Fruit fly (Drosophila melanogaster) whole organism, embryonic: ENCODE data around the gene mRpL16.
A peak's percentile ranks its signal among the peaks of the same experiment; 100 is the strongest.

Source experiments
- Atf6 ChIP-seq: fragments of 200-800 bp; sonication (Bioruptor generic); IDR thresholded peaks from 2 replicates; pipeline ENCODE4 v1.3.6; 2022; ENCODE audit warnings: missing biosample characterization, missing genetic modification characterization
- B-H1 ChIP-seq: fragments of 200-800 bp; sonication (Bioruptor generic); IDR thresholded peaks from 3 replicates; pipeline ENCODE4 v1.3.6; 2022; ENCODE audit warnings: missing biosample characterization, missing genetic modification characterization
- BEAF-32 ChIP-seq: fragments of 200-800 bp; sonication (Bioruptor generic); optimal IDR thresholded peaks from 3 replicates; lab custom pipeline; 2017; ENCODE audit warnings: missing biosample characterization, missing genetic modification characterization, mild to moderate bottlenecking, moderate library complexity, missing genetic modification reagents
- Bdp1 ChIP-seq: fragments of 200-800 bp; sonication (Bioruptor generic); optimal IDR thresholded peaks from 3 replicates; lab custom pipeline; 2016; ENCODE audit warnings: missing biosample characterization, missing genetic modification characterization
- CG10565 ChIP-seq: fragments of 200-800 bp; sonication (Bioruptor generic); optimal IDR thresholded peaks from 3 replicates; lab custom pipeline; 2016; ENCODE audit warnings: missing biosample characterization, mild to moderate bottlenecking, missing genetic modification characterization
- CG13624 ChIP-seq: fragments of 200-800 bp; sonication (Bioruptor generic); optimal IDR thresholded peaks from 2 replicates; lab custom pipeline; 2016; ENCODE audit warnings: missing biosample characterization, missing genetic modification characterization
- CG15514 ChIP-seq: fragments of 200-800 bp; sonication (Bioruptor generic); optimal IDR thresholded peaks from 3 replicates; lab custom pipeline; 2017; ENCODE audit warnings: missing biosample characterization, missing genetic modification characterization, mild to moderate bottlenecking, moderate library complexity, missing genetic modification reagents
- CG17186 ChIP-seq: fragments of 200-800 bp; sonication (Bioruptor generic); optimal IDR thresholded peaks from 3 replicates; lab custom pipeline; 2017; ENCODE audit warnings: missing biosample characterization, missing genetic modification reagents, missing genetic modification characterization
- CG17612 ChIP-seq: fragments of 200-800 bp; sonication (Bioruptor generic); IDR thresholded peaks from 2 replicates; pipeline ENCODE4 v1.3.6; 2022; ENCODE audit warnings: missing biosample characterization, missing genetic modification characterization
- CG17912 ChIP-seq: fragments of 200-800 bp; sonication (Bioruptor generic); optimal IDR thresholded peaks from 2 replicates; lab custom pipeline; 2018; ENCODE audit warnings: missing biosample characterization, mild to moderate bottlenecking, missing genetic modification characterization
- CG1792 ChIP-seq: fragments of 200-800 bp; sonication (Bioruptor generic); optimal IDR thresholded peaks from 2 replicates; lab custom pipeline; 2016; ENCODE audit warnings: missing biosample characterization, missing genetic modification characterization
- CG18599 ChIP-seq: fragments of 200-800 bp; sonication (Bioruptor generic); optimal IDR thresholded peaks from 3 replicates; lab custom pipeline; 2017; ENCODE audit warnings: missing biosample characterization, missing genetic modification characterization, mild to moderate bottlenecking, moderate library complexity, missing genetic modification reagents
- CG18764 ChIP-seq: fragments of 200-800 bp; sonication (Bioruptor generic); optimal IDR thresholded peaks from 3 replicates; lab custom pipeline; 2016; ENCODE audit warnings: missing biosample characterization, missing genetic modification characterization
- CG30431 ChIP-seq: fragments of 200-800 bp; sonication (Bioruptor generic); optimal IDR thresholded peaks from 2 replicates; lab custom pipeline; 2017; ENCODE audit warnings: missing biosample characterization, missing genetic modification characterization
- CG3847 ChIP-seq: fragments of 200-800 bp; sonication (Bioruptor generic); IDR thresholded peaks from 2 replicates; pipeline ENCODE4 v1.3.6; 2022; ENCODE audit warnings: missing biosample characterization, missing genetic modification characterization
- CG3995 ChIP-seq: fragments of 200-800 bp; sonication (Bioruptor generic); optimal IDR thresholded peaks from 3 replicates; lab custom pipeline; 2016; ENCODE audit warnings: missing biosample characterization, missing genetic modification characterization
- CG4617 ChIP-seq: fragments of 200-800 bp; sonication (Bioruptor generic); optimal IDR thresholded peaks from 3 replicates; lab custom pipeline; 2016; ENCODE audit warnings: missing biosample characterization, missing genetic modification characterization, borderline replicate concordance
- CG5180 ChIP-seq: fragments of 200-800 bp; sonication (Bioruptor generic); optimal IDR thresholded peaks from 3 replicates; lab custom pipeline; 2017; ENCODE audit warnings: missing biosample characterization, missing genetic modification characterization, mild to moderate bottlenecking, moderate library complexity, missing genetic modification reagents
- CG7745 ChIP-seq: fragments of 200-800 bp; sonication (Bioruptor generic); optimal IDR thresholded peaks from 2 replicates; lab custom pipeline; 2018; ENCODE audit warnings: missing biosample characterization, mild to moderate bottlenecking, missing genetic modification characterization, moderate library complexity
- CG8765 ChIP-seq: fragments of 200-800 bp; sonication (Bioruptor generic); IDR thresholded peaks from 2 replicates; pipeline ENCODE4 v1.3.6; 2022; ENCODE audit warnings: missing biosample characterization, missing genetic modification characterization
- CG8924 ChIP-seq: fragments of 200-800 bp; optimal IDR thresholded peaks from 3 replicates; lab custom pipeline; 2019; ENCODE audit warnings: missing biosample characterization, mild to moderate bottlenecking, missing genetic modification characterization, moderate library complexity
- CG8944 ChIP-seq: fragments of 200-800 bp; sonication (Bioruptor generic); optimal IDR thresholded peaks from 3 replicates; lab custom pipeline; 2016; ENCODE audit warnings: missing biosample characterization, missing genetic modification characterization
- CG9727 ChIP-seq: fragments of 200-800 bp; sonication (Bioruptor generic); optimal IDR thresholded peaks from 3 replicates; lab custom pipeline; 2017; ENCODE audit warnings: missing biosample characterization, mild to moderate bottlenecking, missing genetic modification characterization
- CkIIα-i1 ChIP-seq: fragments of 200-800 bp; sonication (Bioruptor generic); IDR thresholded peaks from 2 replicates; pipeline ENCODE4 v1.3.6; 2022; ENCODE audit warnings: missing biosample characterization, missing genetic modification characterization
- Fer1 ChIP-seq: fragments of 200-800 bp; sonication (Bioruptor generic); optimal IDR thresholded peaks from 2 replicates; lab custom pipeline; 2017; ENCODE audit warnings: missing biosample characterization, mild to moderate bottlenecking, missing genetic modification characterization
- GATAe ChIP-seq: fragments of 200-800 bp; sonication (Bioruptor generic); conservative IDR thresholded peaks from 2 replicates; pipeline ENCODE4 v1.3.6; 2022; ENCODE audit warnings: missing biosample characterization, missing genetic modification characterization
- HLH54F ChIP-seq: fragments of 200-800 bp; sonication (Bioruptor generic); optimal IDR thresholded peaks from 3 replicates; lab custom pipeline; 2016; ENCODE audit warnings: missing biosample characterization, missing genetic modification characterization
- Lpt ChIP-seq: fragments of >200 bp; optimal IDR thresholded peaks from 2 replicates; lab custom pipeline; 2018; ENCODE audit warnings: missing biosample characterization, missing genetic modification characterization
- Opbp ChIP-seq: fragments of 200-800 bp; sonication (Bioruptor generic); IDR thresholded peaks from 3 replicates; pipeline ENCODE4 v1.3.6; 2022; ENCODE audit warnings: missing biosample characterization, missing genetic modification characterization; ENCODE audit not compliant: partially characterized antibody
- Rx ChIP-seq: fragments of 200-800 bp; sonication (Bioruptor generic); IDR thresholded peaks from 2 replicates; pipeline ENCODE4 v1.3.6; 2022; ENCODE audit warnings: missing biosample characterization, missing genetic modification characterization
- Scr ChIP-seq: fragments of 200-800 bp; sonication (Bioruptor generic); IDR thresholded peaks from 2 replicates; pipeline ENCODE4 v1.3.6; 2022; ENCODE audit warnings: missing biosample characterization, missing genetic modification characterization; ENCODE audit not compliant: partially characterized antibody
- amos ChIP-seq: fragments of 200-800 bp; sonication (Bioruptor generic); IDR thresholded peaks from 2 replicates; pipeline ENCODE4 v1.3.6; 2022; ENCODE audit warnings: missing biosample characterization, missing genetic modification characterization; ENCODE audit not compliant: partially characterized antibody
- bbx ChIP-seq: fragments of 200-800 bp; sonication (Bioruptor generic); IDR thresholded peaks from 2 replicates; pipeline ENCODE4 v1.3.6; 2022; ENCODE audit warnings: missing biosample characterization, missing genetic modification characterization; ENCODE audit not compliant: partially characterized antibody
- bsh ChIP-seq, 2 experiments: fragments of 200-800 bp; sonication (Bioruptor generic); optimal IDR thresholded peaks; 2 replicates each; lab custom pipeline; 2017 to 2018; ENCODE audit warnings: mild to moderate bottlenecking in 2 of 2, missing biosample characterization in 2 of 2, missing genetic modification characterization in 2 of 2, moderate library complexity in 1 of 2
- cg ChIP-seq: fragments of 200-800 bp; sonication (Bioruptor generic); optimal IDR thresholded peaks from 3 replicates; lab custom pipeline; 2019; ENCODE audit warnings: missing biosample characterization, mild to moderate bottlenecking, missing genetic modification characterization, moderate library complexity
- chm ChIP-seq: fragments of 200-800 bp; sonication (Bioruptor generic); IDR thresholded peaks from 2 replicates; pipeline ENCODE4 v1.3.6; 2022; ENCODE audit warnings: missing biosample characterization, missing genetic modification characterization
- ci ChIP-seq: fragments of 200-800 bp; sonication (Bioruptor generic); IDR thresholded peaks from 3 replicates; pipeline ENCODE4 v1.3.6; 2022; ENCODE audit warnings: missing biosample characterization, missing genetic modification characterization
- cwo ChIP-seq: fragments of 200-800 bp; sonication (Bioruptor generic); optimal IDR thresholded peaks from 3 replicates; lab custom pipeline; 2017; ENCODE audit warnings: missing biosample characterization, missing genetic modification characterization, mild to moderate bottlenecking, moderate library complexity, missing genetic modification reagents
- dan ChIP-seq: fragments of 200-800 bp; sonication (Bioruptor generic); IDR thresholded peaks from 2 replicates; pipeline ENCODE4 v1.3.6; 2022; ENCODE audit warnings: missing biosample characterization, missing genetic modification characterization
- dati ChIP-seq: fragments of 200-800 bp; sonication (Bioruptor generic); IDR thresholded peaks from 2 replicates; pipeline ENCODE4 v1.3.6; 2022; ENCODE audit warnings: missing biosample characterization, missing genetic modification characterization
- dpn ChIP-seq, 2 experiments: fragments of 200-800 bp; sonication (Bioruptor generic); optimal IDR thresholded peaks; 3 replicates each; lab custom pipeline; 2016; ENCODE audit warnings: missing biosample characterization in 2 of 2, missing genetic modification characterization in 2 of 2
- dysf ChIP-seq: fragments of 200-800 bp; sonication (Bioruptor generic); IDR thresholded peaks from 3 replicates; pipeline ENCODE4 v1.3.6; 2022; ENCODE audit warnings: missing biosample characterization, missing genetic modification characterization
- gcm2 ChIP-seq: fragments of 200-800 bp; sonication (Bioruptor generic); optimal IDR thresholded peaks from 2 replicates; lab custom pipeline; 2016; ENCODE audit warnings: missing biosample characterization, missing genetic modification characterization
- h ChIP-seq: fragments of >200 bp; optimal IDR thresholded peaks from 2 replicates; lab custom pipeline; 2017
- lab ChIP-seq: fragments of 200-800 bp; sonication (Bioruptor generic); optimal IDR thresholded peaks from 3 replicates; lab custom pipeline; 2017; ENCODE audit warnings: missing biosample characterization, missing genetic modification characterization, mild to moderate bottlenecking, moderate library complexity, missing genetic modification reagents
- peb ChIP-seq: fragments of 200-800 bp; sonication (Bioruptor generic); IDR thresholded peaks from 2 replicates; pipeline ENCODE4 v1.3.6; 2022; ENCODE audit warnings: missing biosample characterization, missing genetic modification characterization
- rib ChIP-seq: fragments of 200-800 bp; sonication (Bioruptor generic); IDR thresholded peaks from 2 replicates; pipeline ENCODE4 v1.3.6; 2022; ENCODE audit warnings: missing biosample characterization, missing genetic modification characterization
- sc ChIP-seq, 3 experiments: fragments of >200 bp in 2 of 3; fragments of 200-800 bp in 1 of 3; sonication (Bioruptor generic) in 1 of 3; optimal IDR thresholded peaks; 2 replicates in 2 of 3; 3 replicates in 1 of 3; lab custom pipeline; 2017; ENCODE audit warnings: mild to moderate bottlenecking in 1 of 3, missing biosample characterization in 1 of 3, missing genetic modification characterization in 1 of 3, missing genetic modification reagents in 1 of 3
- sens ChIP-seq: fragments of 200-800 bp; sonication (Bioruptor generic); peaks from one replicate; lab custom pipeline; 2016; ENCODE audit warnings: missing biosample characterization, missing genetic modification characterization
- sim ChIP-seq: fragments of 200-800 bp; sonication (Bioruptor generic); IDR thresholded peaks from 2 replicates; pipeline ENCODE4 v1.3.6; 2022; ENCODE audit warnings: missing biosample characterization, missing genetic modification characterization
- wor ChIP-seq: fragments of 200-800 bp; sonication (Bioruptor generic); IDR thresholded peaks from 2 replicates; pipeline ENCODE4 v1.3.6; 2022; ENCODE audit warnings: missing biosample characterization, missing genetic modification characterization

The mRpL16 gene

dm6 chrX:1908757-1909156 is 18.7 kb downstream of the mRpL16 start, which contains the start of the genes Edem1 and Rbcn-3B:
Edem1 (minus strand) TSS chrX:1908827.
Rbcn-3B (plus strand) TSS chrX:1908920.
- TF ChIP-seq CG18764 (GFP tag; lab: Kevin White, UChicago) (no peak), BEAF-32 (GFP tag; lab: Kevin White, UChicago) (peak; percentile 68), B-H1 (GFP tag; lab: Robert Waterston, UW) (no peak), rib (GFP tag; lab: Robert Waterston, UW) (no peak), lab (GFP tag; lab: Kevin White, UChicago) (peak; percentile 16), dysf (no peak), CG13624 (GFP tag; lab: Kevin White, UChicago) (no peak), CG10565 (GFP tag; lab: Kevin White, UChicago) (no peak), Fer1 (peak; percentile 34), chm (GFP tag; lab: Robert Waterston, UW) (no peak), CG8944 (GFP tag; lab: Kevin White, UChicago) (no peak), h (lab: Kevin White, UChicago) (no peak), CG17912 (GFP tag; lab: Kevin White, UChicago) (no peak), Scr (GFP tag; lab: Robert Waterston, UW) (peak; percentile 53), CG5180 (GFP tag; lab: Kevin White, UChicago) (peak; percentile 77), Atf6 (GFP tag; lab: Robert Waterston, UW) (no peak), cwo (no peak), Lpt (GFP tag; lab: Kevin White, UChicago) (no peak), CG17612 (no peak), CG8765 (GFP tag; lab: Robert Waterston, UW) (no peak), CkIIα-i1 (GFP tag; lab: Robert Waterston, UW) (no peak), CG15514 (GFP tag; lab: Kevin White, UChicago) (peak; percentile 45), gcm2 (no peak), sc (optimal IDR thresholded peaks at IDR 0.05; lab: Kevin White, UChicago) (no peak), sc (GFP tag; optimal IDR thresholded peaks at IDR 0.05; lab: Kevin White, UChicago) (no peak), wor (GFP tag; lab: Robert Waterston, UW) (no peak), sim (GFP tag; lab: Robert Waterston, UW) (no peak), CG4617 (GFP tag; lab: Kevin White, UChicago) (peak; percentile 33), CG30431 (GFP tag; lab: Kevin White, UChicago) (no peak), Rx (GFP tag; lab: Robert Waterston, UW) (no peak), Bdp1 (GFP tag; lab: Kevin White, UChicago) (no peak), dan (GFP tag; lab: Robert Waterston, UW) (no peak), bsh (GFP tag; optimal IDR thresholded peaks at IDR 0.05; lab: Kevin White, UChicago) (peak in 1 of 2 experiments; percentile 62), CG7745 (tag; lab: Kevin White, UChicago) (no peak), CG9727 (GFP tag; lab: Kevin White, UChicago) (no peak), peb (no peak), CG3995 (GFP tag; lab: Kevin White, UChicago) (peak; percentile 77), amos (peak; percentile 68), CG17186 (no peak), bbx (GFP tag; lab: Robert Waterston, UW) (no peak), CG8924 (tag; lab: Kevin White, UChicago) (peak; percentile 9), Opbp (GFP tag; lab: Robert Waterston, UW) (peak; percentile 36; the same call in 1 of the 3 replicates), CG18599 (no peak), CG3847 (GFP tag; lab: Robert Waterston, UW) (no peak; the same call in 1 of the 2 replicates), CG1792 (GFP tag; lab: Kevin White, UChicago) (no peak), ci (no peak), GATAe (GFP tag; lab: Robert Waterston, UW) (no peak), HLH54F (GFP tag; lab: Kevin White, UChicago) (no peak), dati (GFP tag; lab: Robert Waterston, UW) (no peak), sens (GFP tag; lab: Kevin White, UChicago) (no peak), dpn (GFP tag; optimal IDR thresholded peaks at IDR 0.05; lab: Kevin White, UChicago) (no peak), cg (GFP tag; lab: Kevin White, UChicago) (peak; percentile 82)
